Worm (Caenorhabditis elegans) whole organism, L3 larva: ENCODE data around the gene F26A1.3.
A peak's percentile ranks its signal among the peaks of the same experiment; 100 is the strongest.
"Not testable (repeated sequence)": the region's sequence is repeated elsewhere in the genome, so short reads cannot be mapped to it uniquely, and the experiment has no call there.

ENCODE experiments used
- ama-1 ChIP-seq: fragments of 150-350 bp; optimal IDR thresholded peaks from 2 replicates; lab custom pipeline; 2018
- ceh-9 ChIP-seq: sonication (generic microtip); optimal IDR thresholded peaks from 2 replicates; lab custom pipeline; 2018; ENCODE audit warnings: missing biosample characterization, missing genetic modification characterization
- daf-12 ChIP-seq: fragments of 150-350 bp; optimal IDR thresholded peaks from 2 replicates; lab custom pipeline; 2014; ENCODE audit warnings: missing biosample characterization, missing genetic modification reagents, missing genetic modification characterization
- egl-27 ChIP-seq: sonication (generic microtip); optimal IDR thresholded peaks from 4 replicates; lab custom pipeline; 2017; ENCODE audit warnings: missing biosample characterization, missing genetic modification reagents, missing genetic modification characterization
- egl-5 ChIP-seq: fragments of 150-350 bp; optimal IDR thresholded peaks from 2 replicates; lab custom pipeline; 2017; ENCODE audit warnings: missing biosample characterization, missing genetic modification reagents, missing genetic modification characterization, inconsistent platforms
- elt-2 ChIP-seq: sonication (generic microtip); optimal IDR thresholded peaks from 2 replicates; lab custom pipeline; 2016; ENCODE audit warnings: missing genetic modification reagents, mild to moderate bottlenecking, missing genetic modification characterization, missing compliant biosample characterization
- fkh-2 ChIP-seq: fragments of 150-350 bp; optimal IDR thresholded peaks from 2 replicates; lab custom pipeline; 2014; ENCODE audit warnings: missing biosample characterization, missing genetic modification reagents, missing genetic modification characterization
- fos-1 ChIP-seq: fragments of 150-350 bp; optimal IDR thresholded peaks from 2 replicates; lab custom pipeline; 2014; ENCODE audit warnings: missing biosample characterization, missing genetic modification characterization
- lin-15B ChIP-seq: fragments of 150-350 bp; optimal IDR thresholded peaks from 2 replicates; lab custom pipeline; 2014; ENCODE audit warnings: missing biosample characterization, missing genetic modification characterization
- lin-39 ChIP-seq: fragments of 150-350 bp; optimal IDR thresholded peaks from 2 replicates; lab custom pipeline; 2018; ENCODE audit warnings: missing biosample characterization, missing genetic modification reagents, missing genetic modification characterization
- lsy-12 ChIP-seq: sonication (generic microtip); optimal IDR thresholded peaks from 2 replicates; lab custom pipeline; 2016; ENCODE audit warnings: mild to moderate bottlenecking, missing genetic modification characterization, missing compliant biosample characterization
- nfya-1 ChIP-seq: sonication (generic microtip); optimal IDR thresholded peaks from 2 replicates; lab custom pipeline; 2017; ENCODE audit warnings: missing genetic modification characterization, mild to moderate bottlenecking, missing compliant biosample characterization, antibody characterized with exemption, moderate library complexity; ENCODE audit not compliant: insufficient read depth
- nhr-11 ChIP-seq: fragments of 150-350 bp; optimal IDR thresholded peaks from 2 replicates; lab custom pipeline; 2014; ENCODE audit warnings: missing biosample characterization, missing genetic modification characterization
- nhr-12 ChIP-seq: fragments of 150-350 bp; optimal IDR thresholded peaks from 2 replicates; lab custom pipeline; 2014; ENCODE audit warnings: missing biosample characterization, missing genetic modification characterization
- nhr-25 ChIP-seq: sonication (generic microtip); optimal IDR thresholded peaks from 2 replicates; lab custom pipeline; 2017; ENCODE audit warnings: missing biosample characterization, missing genetic modification characterization
- nhr-28 ChIP-seq: fragments of 150-350 bp; optimal IDR thresholded peaks from 2 replicates; lab custom pipeline; 2014; ENCODE audit warnings: missing biosample characterization, missing genetic modification characterization
- nhr-76 ChIP-seq: fragments of 150-350 bp; sonication (generic microtip); optimal IDR thresholded peaks from 5 replicates; lab custom pipeline; 2014; ENCODE audit warnings: missing biosample characterization, missing genetic modification characterization
- nhr-77 ChIP-seq: fragments of 150-350 bp; optimal IDR thresholded peaks from 2 replicates; lab custom pipeline; 2014; ENCODE audit warnings: missing biosample characterization, missing genetic modification characterization
- pha-4 ChIP-seq: fragments of 150-350 bp; optimal IDR thresholded peaks from 2 replicates; lab custom pipeline; 2014; ENCODE audit warnings: missing biosample characterization, missing genetic modification reagents, missing genetic modification characterization
- pqm-1 ChIP-seq: fragments of 150-350 bp; optimal IDR thresholded peaks from 2 replicates; lab custom pipeline; 2017; ENCODE audit warnings: missing biosample characterization, missing genetic modification characterization, inconsistent platforms
- sea-2 ChIP-seq: fragments of 150-350 bp; sonication (generic microtip); optimal IDR thresholded peaks from 4 replicates; lab custom pipeline; 2014; ENCODE audit warnings: missing biosample characterization, missing genetic modification reagents, missing genetic modification characterization
- skn-1 ChIP-seq: fragments of 150-350 bp; optimal IDR thresholded peaks from 2 replicates; lab custom pipeline; 2014; ENCODE audit warnings: missing biosample characterization, missing genetic modification characterization
- snpc-4 ChIP-seq: fragments of 150-350 bp; optimal IDR thresholded peaks from 2 replicates; lab custom pipeline; 2014; ENCODE audit warnings: missing biosample characterization, missing genetic modification characterization
- zag-1 ChIP-seq: fragments of 150-350 bp; optimal IDR thresholded peaks from 2 replicates; lab custom pipeline; 2014; ENCODE audit warnings: missing biosample characterization, missing genetic modification characterization
- ztf-11 ChIP-seq: fragments of 150-350 bp; optimal IDR thresholded peaks from 2 replicates; lab custom pipeline; 2014; ENCODE audit warnings: missing biosample characterization, missing genetic modification characterization
- ztf-4 ChIP-seq: fragments of 150-350 bp; optimal IDR thresholded peaks from 2 replicates; lab custom pipeline; 2014; ENCODE audit warnings: missing biosample characterization, missing genetic modification characterization

F26A1.3 gene

DNA sequence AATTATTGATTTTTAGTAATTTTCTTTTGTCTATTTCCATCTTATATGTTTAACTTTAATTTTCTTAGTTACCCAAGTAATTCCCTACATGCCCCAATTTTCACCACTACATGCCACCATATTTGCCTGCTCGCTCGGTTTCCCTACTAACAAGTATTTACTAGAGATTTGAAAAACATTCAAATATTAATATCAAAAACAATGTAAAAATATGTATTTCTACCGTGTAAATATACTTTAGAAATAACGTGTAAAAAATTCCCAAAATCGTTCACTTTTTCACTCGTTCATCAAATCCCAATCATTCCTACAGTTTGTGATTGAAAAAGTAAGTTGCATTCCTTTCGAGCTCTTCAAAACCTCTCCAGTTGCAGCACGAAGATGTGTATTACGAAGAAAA, at the start of gene F26A1.3:
Gene F26A1.3 (plus strand): TSS at position 301 of the 400 bp plus-strand sequence.
- TF ChIP-seq egl-5 (tag; lab: Kevin White, UChicago): no peak
- TF ChIP-seq, all 47 proteins: peak for 0

DNA sequence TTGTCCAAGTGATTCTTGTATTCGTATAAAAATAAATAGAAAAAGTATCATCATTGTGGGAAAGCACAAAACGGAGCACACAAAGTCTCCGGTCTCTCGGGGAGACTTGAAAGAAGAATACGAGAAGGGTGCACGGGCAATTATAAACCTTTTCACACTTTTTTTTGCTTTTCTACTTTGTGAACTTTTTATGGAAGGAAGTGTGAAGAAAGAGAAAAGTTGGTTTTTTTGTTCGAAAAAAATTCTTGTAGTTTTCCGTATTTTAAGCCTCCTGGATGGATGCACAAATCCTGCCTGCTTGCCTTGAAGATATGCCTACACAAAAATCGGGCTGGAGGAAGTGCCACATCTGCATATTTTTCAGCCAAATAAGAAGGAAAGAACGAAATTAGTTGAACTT, 48.7 kb upstream of the F26A1.3 start, which contains the start of gene B0393.7:
Gene B0393.7 (minus strand): TSS at position 101 of the 400 bp plus-strand sequence.
- no peak for TF ChIP-seq daf-12 (tag; lab: Kevin White, UChicago)
- no peak for TF ChIP-seq egl-5 (tag; lab: Kevin White, UChicago)
- TF ChIP-seq nhr-77 (tag; lab: Kevin White, UChicago): no peak
- no peak for TF ChIP-seq nhr-12 (tag; lab: Kevin White, UChicago)
- no peak for TF ChIP-seq egl-27 (tag; lab: Kevin White, UChicago)
- TF ChIP-seq, all 47 proteins: peak for 0

DNA sequence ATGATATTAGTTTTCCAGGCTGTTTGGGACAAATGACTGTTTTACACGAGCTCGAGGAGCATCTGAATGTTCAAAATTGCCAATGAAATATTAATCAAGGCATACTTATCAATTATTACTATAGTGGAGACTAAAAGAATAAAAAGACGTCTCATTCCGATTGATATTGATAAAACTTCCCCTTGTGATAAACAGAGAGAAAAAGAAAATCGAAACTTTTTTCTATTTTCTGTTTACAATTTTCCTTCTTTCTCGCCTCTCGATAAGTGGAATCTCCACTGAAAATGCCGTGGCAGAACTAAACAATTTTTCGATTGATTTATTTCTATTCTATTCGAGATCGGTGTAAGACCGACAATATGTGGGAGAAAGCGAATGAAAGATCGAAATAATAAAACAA, 46.9 kb upstream of the F26A1.3 start, which contains the start of gene B0393.9:
Gene B0393.9 (minus strand): TSS at position 303 of the 400 bp plus-strand sequence.
- TF ChIP-seq pqm-1 (peak; percentile 35), nhr-28 (no peak), fkh-2 (no peak), elt-2 (tag; lab: Kevin White, UChicago) (peak; percentile 55), egl-27 (tag; lab: Kevin White, UChicago) (no peak), daf-12 (tag; lab: Kevin White, UChicago) (no peak), nhr-25 (tag; lab: Kevin White, UChicago) (no peak), zag-1 (no peak), ama-1 (no peak), snpc-4 (tag; lab: Kevin White, UChicago) (no peak)

DNA sequence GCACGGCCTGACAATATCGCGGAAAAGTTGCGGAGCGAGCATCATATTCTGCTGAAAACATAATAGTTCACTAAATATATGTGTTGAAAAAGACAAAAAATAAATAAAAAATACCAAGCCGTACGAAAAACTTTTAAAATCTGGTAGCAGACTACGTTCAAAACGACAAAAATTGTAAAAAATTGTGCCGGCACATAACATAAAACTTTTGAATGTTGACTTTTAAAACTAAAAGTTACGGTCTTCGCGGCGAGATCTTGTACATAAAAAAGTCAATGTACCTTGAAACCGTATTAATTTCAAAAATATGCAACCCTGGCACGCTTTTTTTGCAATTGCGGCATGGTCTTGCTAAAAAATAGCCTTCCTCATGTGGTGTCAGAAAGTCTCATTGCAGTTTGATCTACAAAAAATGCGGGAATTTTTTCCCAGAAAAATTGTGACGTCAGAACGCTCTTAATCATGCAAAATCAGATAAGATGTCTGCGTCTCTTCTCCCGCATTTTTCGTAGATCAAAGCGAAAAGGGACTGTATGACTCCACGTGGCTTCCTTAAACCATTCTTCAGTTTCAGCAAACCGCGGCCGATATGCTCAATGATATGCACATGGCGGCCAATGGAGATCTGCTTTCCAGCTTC, 44.6 kb upstream of the F26A1.3 start, which contains the start of the genes gex-5 and C38D4.10:
Gene gex-5 (minus strand): TSS at position 51 of the 640 bp plus-strand sequence.
Gene C38D4.10 (plus strand): TSS at position 590 of the 640 bp plus-strand sequence.
- not testable (repeated sequence) for TF ChIP-seq nhr-76, nhr-11, ztf-11 (tag; lab: Kevin White, UChicago)

DNA sequence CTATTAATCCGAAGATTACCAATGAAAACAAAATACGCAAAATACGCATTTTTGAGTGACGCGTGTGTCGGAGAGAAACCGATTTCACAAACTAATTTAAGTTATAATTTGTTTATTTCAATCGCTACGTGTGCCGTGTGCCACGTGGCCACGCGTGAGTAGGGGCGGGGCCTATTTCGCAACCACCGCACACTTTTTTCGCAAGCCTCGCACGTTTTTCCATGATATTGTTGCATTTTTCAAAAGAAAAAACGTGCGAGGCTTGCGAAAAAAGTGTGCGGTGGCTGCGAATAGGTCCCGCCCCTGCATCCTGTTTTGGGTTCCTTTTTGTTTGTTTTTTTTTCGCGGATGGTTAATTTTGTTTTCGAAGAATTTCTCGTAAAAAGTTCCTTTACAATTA, 41.6 kb upstream of the F26A1.3 start, which contains the start of gene enu-3.2:
Gene enu-3.2 (minus strand): TSS at position 105 of the 400 bp plus-strand sequence.
- TF ChIP-seq zag-1; nhr-76 (tag; lab: Kevin White, UChicago); fos-1 (tag; lab: Kevin White, UChicago): not testable (repeated sequence)

DNA sequence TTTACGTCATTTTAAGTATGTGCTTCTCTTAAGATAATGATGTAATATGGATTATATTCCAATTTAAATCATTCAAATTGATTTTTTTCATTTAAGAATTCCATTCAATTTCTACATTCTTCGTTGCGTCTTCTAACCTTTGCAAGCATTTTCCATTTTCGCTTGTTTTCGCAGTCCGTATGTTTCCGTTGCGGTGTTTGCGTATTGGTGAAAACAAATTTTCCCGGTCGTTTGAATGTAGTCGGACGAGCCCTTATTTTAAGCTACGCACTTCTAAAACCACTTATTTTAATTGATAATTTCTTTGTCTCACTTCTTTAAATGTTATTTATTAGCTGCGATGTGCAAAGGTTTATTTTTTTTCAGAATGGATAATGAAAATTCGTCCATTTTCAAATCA, 41.0 kb upstream of the F26A1.3 start, which contains the start of gene mel-28:
Gene mel-28 (plus strand): TSS at position 367 of the 400 bp plus-strand sequence.
- TF ChIP-seq egl-5 (tag; lab: Kevin White, UChicago): peak; percentile 44
- peak; percentile 48 for TF ChIP-seq pha-4 (tag; lab: Kevin White, UChicago)
- no peak for TF ChIP-seq ztf-4 (tag; lab: Kevin White, UChicago)
- TF ChIP-seq lin-39 (tag; lab: Kevin White, UChicago): no peak
- peak; percentile 20 for TF ChIP-seq lin-15B (tag; lab: Kevin White, UChicago)
- TF ChIP-seq, all 47 proteins: peak for 3

DNA sequence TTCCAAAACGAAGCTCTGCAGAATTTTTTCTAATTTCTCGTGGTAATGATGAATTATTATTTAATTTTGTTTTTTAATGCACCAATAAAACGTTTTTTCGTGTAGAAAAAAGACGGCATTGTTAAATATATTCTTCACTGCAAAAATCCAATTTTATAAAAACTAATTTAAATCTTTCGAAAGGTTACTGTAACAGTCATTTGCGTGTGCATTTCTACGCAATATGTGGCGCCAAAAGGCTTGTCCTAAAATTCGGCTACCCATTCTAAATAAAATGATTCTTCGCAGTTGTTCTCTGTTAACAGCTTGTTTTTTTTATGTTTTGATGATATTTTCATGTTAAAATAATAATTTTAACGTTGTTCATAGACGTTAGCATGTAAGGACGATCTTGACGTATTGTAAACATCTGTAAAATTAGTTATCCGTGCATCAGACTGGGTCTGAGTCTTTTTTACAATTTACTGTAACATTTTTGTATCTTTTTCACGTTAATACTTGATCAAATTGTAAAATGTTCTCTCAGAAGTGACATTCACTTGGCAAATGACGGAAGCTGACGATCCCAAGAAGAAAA, 34.1 kb upstream of the F26A1.3 start, which contains the start of gene mip-1:
Gene mip-1 (plus strand): TSS at position 527 of the 577 bp plus-strand sequence.
- TF ChIP-seq fkh-2 (no peak), ceh-9 (no peak), pha-4 (tag; lab: Kevin White, UChicago) (no peak), lsy-12 (tag; lab: Kevin White, UChicago) (no peak), egl-5 (tag; lab: Kevin White, UChicago) (no peak), sea-2 (GFP tag; lab: Kevin White, UChicago) (no peak), elt-2 (tag; lab: Kevin White, UChicago) (no peak), nfya-1 (tag; lab: Kevin White, UChicago) (no peak), nhr-77 (tag; lab: Kevin White, UChicago) (no peak), skn-1 (no peak)
